Fruit fly (Drosophila melanogaster) S2 (cell line): ENCODE results near the gene CG1421.

ENCODE experiments used
- CG8478 ChIP-seq: fragments of >200 bp; optimal IDR thresholded peaks from 2 replicates; lab custom pipeline; 2018
- CTCF ChIP-seq, 2 experiments: fragments of >200 bp; optimal IDR thresholded peaks; 2 replicates each; lab custom pipeline; 2018

DNA sequence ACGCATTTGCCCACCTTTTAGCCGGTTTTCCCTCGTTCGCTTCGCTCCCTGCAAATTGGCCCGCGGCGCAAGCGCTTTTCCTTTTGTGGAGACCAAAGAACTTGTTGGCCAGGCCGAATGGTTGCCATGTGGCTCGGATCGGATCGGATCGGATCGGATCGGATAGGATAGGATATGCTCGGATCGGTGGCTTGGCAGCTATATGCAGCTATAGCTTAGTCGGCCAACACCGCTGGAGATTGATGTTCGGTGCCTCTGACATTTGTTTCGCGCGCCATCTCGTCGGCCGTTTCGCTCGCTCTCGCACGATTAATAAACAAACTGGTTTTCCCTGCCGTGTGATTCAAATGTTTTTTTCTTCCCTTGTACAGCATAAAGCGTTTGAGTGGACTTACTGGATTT is 39.2 kb upstream of the CG1421 start:
- TF ChIP-seq CG8478 (lab: Kevin White, UChicago) (no peak), CTCF (optimal IDR thresholded peaks at IDR 0.05; lab: Kevin White, UChicago) (no peak)
